Fruit fly (Drosophila melanogaster) whole organism, adult: ENCODE data around the gene CG43333.

Experiments used
- CG12768 ChIP-seq: fragments of 200-800 bp; sonication (Bioruptor generic); optimal IDR thresholded peaks from 2 replicates; lab custom pipeline; 2017; ENCODE audit warnings: missing biosample characterization, missing genetic modification characterization, mild to moderate bottlenecking, moderate library complexity, missing genetic modification reagents
- kay ChIP-seq: fragments of 200-800 bp; sonication (Bioruptor generic); peaks from one replicate; lab custom pipeline; 2016; ENCODE audit warnings: missing biosample characterization, missing genetic modification characterization, borderline replicate concordance

dm6 chr2L:14146368-14146767 is 34.1 kb downstream of the CG43333 start:
- TF ChIP-seq CG12768 (GFP tag; lab: Kevin White, UChicago) (no peak), kay (GFP tag; lab: Kevin White, UChicago) (no peak)
